Fruit fly (Drosophila melanogaster) Kc167 (cell line): ENCODE data around the gene tfc.
"Not testable (repeated sequence)": the region's sequence is repeated elsewhere in the genome, so short reads cannot be mapped to it uniquely, and the experiment has no call there.

ENCODE experiments used
- Myc ChIP-seq: fragments of >200 bp; optimal IDR thresholded peaks from 2 replicates; lab custom pipeline; 2017; ENCODE audit warnings: missing external identifiers
- h ChIP-seq: fragments of >200 bp; optimal IDR thresholded peaks from 3 replicates; lab custom pipeline; 2018; ENCODE audit warnings: missing external identifiers
- insv ChIP-seq: fragments of >200 bp; optimal IDR thresholded peaks from 3 replicates; lab custom pipeline; 2018; ENCODE audit warnings: missing external identifiers
- psq ChIP-seq: fragments of >200 bp; optimal IDR thresholded peaks from 2 replicates; lab custom pipeline; 2017; ENCODE audit warnings: missing external identifiers
- ttk ChIP-seq: sonication (Bioruptor generic); optimal IDR thresholded peaks from 2 replicates; lab custom pipeline; 2017; ENCODE audit warnings: missing external identifiers

DNA sequence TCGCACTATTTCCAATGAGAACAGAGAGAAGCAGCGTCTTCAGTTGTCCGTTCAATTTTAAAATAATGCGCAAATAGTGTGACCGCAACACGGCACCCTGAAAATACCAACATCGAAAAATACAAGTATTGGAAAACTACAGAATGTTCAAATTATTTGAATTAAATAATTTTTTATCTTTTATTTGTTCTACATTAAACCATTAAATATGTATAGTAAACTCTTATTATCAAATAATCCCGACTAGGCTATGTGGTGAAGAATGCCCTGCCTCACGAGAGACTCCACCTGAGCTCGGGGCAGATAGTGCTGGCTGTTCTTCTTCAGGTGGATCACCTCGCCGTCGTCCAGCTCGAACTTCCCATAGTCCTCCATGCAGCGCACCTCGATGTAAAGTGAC, 9.4 kb upstream of the tfc start, which contains the start of gene CG32318:
- TF ChIP-seq ttk; insv (lab: Kevin White, UChicago); psq (lab: Kevin White, UChicago); h (lab: Kevin White, UChicago); Myc (lab: Kevin White, UChicago): not testable (repeated sequence)
